Fruit fly (Drosophila melanogaster) whole organism, adult: ENCODE measurements around the gene Rhau.

ENCODE experiments used
- CG11617 ChIP-seq: fragments of 200-800 bp; sonication (Bioruptor generic); optimal IDR thresholded peaks from 2 replicates; lab custom pipeline; 2017; ENCODE audit warnings: mild to moderate bottlenecking, missing biosample characterization, missing genetic modification reagents, missing genetic modification characterization
- CG7101 ChIP-seq: fragments of 200-800 bp; sonication (Bioruptor generic); optimal IDR thresholded peaks from 2 replicates; lab custom pipeline; 2018; ENCODE audit warnings: missing biosample characterization, mild to moderate bottlenecking, missing genetic modification characterization, moderate library complexity
- Mnt ChIP-seq: fragments of 200-800 bp; sonication (Bioruptor generic); optimal IDR thresholded peaks from 2 replicates; lab custom pipeline; 2016; ENCODE audit warnings: missing biosample characterization, mild to moderate bottlenecking, missing genetic modification characterization
- cic ChIP-seq: fragments of 200-800 bp; sonication (Bioruptor generic); optimal IDR thresholded peaks from 2 replicates; lab custom pipeline; 2017; ENCODE audit warnings: missing biosample characterization, mild to moderate bottlenecking, missing genetic modification characterization, moderate library complexity
- kay ChIP-seq: fragments of 200-800 bp; sonication (Bioruptor generic); peaks from one replicate; lab custom pipeline; 2016; ENCODE audit warnings: missing biosample characterization, missing genetic modification characterization, borderline replicate concordance
- ovo ChIP-seq: fragments of 200-800 bp; sonication (Bioruptor generic); optimal IDR thresholded peaks from 2 replicates; lab custom pipeline; 2016; ENCODE audit warnings: missing biosample characterization, missing genetic modification characterization

DNA sequence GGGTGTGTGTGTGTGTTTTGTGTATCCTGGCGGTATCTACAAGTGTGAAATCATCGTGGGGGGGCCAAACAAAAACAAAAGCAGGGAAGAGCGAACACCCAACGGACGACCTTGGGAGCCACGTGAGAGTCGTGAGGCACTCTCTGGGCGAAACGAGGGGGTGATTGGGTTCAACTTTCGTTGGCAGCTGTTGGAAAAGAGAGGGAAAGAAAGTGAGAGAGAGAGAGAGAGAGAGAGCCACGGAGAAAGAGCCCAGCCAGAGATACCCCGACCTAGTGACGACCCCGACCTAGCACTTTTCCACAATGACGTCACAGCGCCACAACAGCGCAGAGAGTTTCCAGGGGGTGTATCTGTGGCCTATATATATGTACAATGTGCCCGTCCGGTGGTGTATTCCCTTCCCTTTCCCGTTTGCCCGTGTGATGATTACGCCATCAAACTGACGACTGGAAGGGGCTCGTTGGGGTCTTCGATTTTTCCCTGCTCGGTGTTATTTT lies 51.9 kb downstream of the Rhau start:
- TF ChIP-seq ovo (GFP tag; lab: Kevin White, UChicago): no peak
- no peak for TF ChIP-seq Mnt (GFP tag; lab: Kevin White, UChicago)
- no peak for TF ChIP-seq CG7101
- no peak for TF ChIP-seq cic (GFP tag; lab: Kevin White, UChicago)
- TF ChIP-seq CG11617 (GFP tag; lab: Kevin White, UChicago): no peak
- no peak for TF ChIP-seq kay
